Worm (Caenorhabditis elegans) whole organism, L4/young adult: ENCODE results near the gene srh-233.

Source experiments
- W03F9.2 ChIP-seq: fragments of 150-350 bp; optimal IDR thresholded peaks from 2 replicates; lab custom pipeline; 2014; ENCODE audit warnings: missing biosample characterization, missing genetic modification characterization
- dao-5 ChIP-seq: sonication (generic microtip); optimal IDR thresholded peaks from 2 replicates; lab custom pipeline; 2016; ENCODE audit warnings: missing genotype, missing genetic modification characterization, moderate library complexity, missing compliant biosample characterization
- him-1 ChIP-seq: sonication (generic microtip); optimal IDR thresholded peaks from 2 replicates; lab custom pipeline; 2016; ENCODE audit warnings: missing genotype, missing genetic modification reagents, missing genetic modification characterization, missing compliant biosample characterization

DNA sequence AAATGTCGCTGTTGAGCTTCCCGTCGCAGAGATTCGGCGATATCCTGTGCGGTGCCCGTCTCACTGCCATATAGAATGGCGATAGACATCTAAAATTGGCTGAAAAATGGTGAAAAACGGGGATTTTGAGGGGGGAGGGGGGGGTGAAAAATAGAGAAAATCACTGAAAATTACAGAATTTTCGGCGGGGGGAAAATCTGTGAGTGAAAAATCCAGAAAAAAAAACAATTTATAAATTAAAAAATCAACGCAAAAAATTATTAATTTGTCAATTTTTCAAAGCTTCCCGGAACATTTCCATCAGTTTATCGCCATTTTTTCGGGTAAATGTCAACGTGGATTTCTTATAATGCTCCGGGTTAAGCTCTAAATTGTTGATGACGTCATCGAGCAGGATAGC lies 38.5 kb downstream of the srh-233 start, which contains the start of gene fre-1:
- no peak for TF ChIP-seq W03F9.2
- TF ChIP-seq him-1, result no peak
- no peak for TF ChIP-seq dao-5
